Fruit fly (Drosophila melanogaster) whole organism, pupa: ENCODE results near the gene CG13313.

Experiments used
- CG10348 ChIP-seq: fragments of 200-800 bp; sonication (Bioruptor generic); IDR thresholded peaks from 2 replicates; pipeline ENCODE4 v1.3.6; 2022; ENCODE audit warnings: missing biosample characterization, missing genetic modification characterization
- CG14655 ChIP-seq: fragments of 200-800 bp; sonication (Bioruptor generic); optimal IDR thresholded peaks from 3 replicates; lab custom pipeline; 2017; ENCODE audit warnings: mild to moderate bottlenecking, missing biosample characterization, missing genetic modification reagents, missing genetic modification characterization
- CG32121 ChIP-seq: fragments of 200-800 bp; sonication (Bioruptor generic); IDR thresholded peaks from 2 replicates; pipeline ENCODE4 v1.3.6; 2022; ENCODE audit warnings: missing biosample characterization, missing genetic modification characterization
- CG8301 ChIP-seq: fragments of 200-800 bp; sonication (Bioruptor generic); optimal IDR thresholded peaks from 2 replicates; lab custom pipeline; 2018; ENCODE audit warnings: missing biosample characterization, mild to moderate bottlenecking, missing genetic modification characterization
- CG9948 ChIP-seq: fragments of 200-800 bp; sonication (Bioruptor generic); optimal IDR thresholded peaks from 2 replicates; lab custom pipeline; 2018; ENCODE audit warnings: missing biosample characterization, mild to moderate bottlenecking, missing genetic modification characterization, moderate library complexity
- D1 ChIP-seq: fragments of 200-800 bp; sonication (Bioruptor generic); optimal IDR thresholded peaks from 2 replicates; lab custom pipeline; 2018; ENCODE audit warnings: missing biosample characterization, mild to moderate bottlenecking, missing genetic modification characterization, moderate library complexity
- EcR ChIP-seq: fragments of 200-800 bp; sonication (Bioruptor generic); optimal IDR thresholded peaks from 3 replicates; lab custom pipeline; 2019; ENCODE audit warnings: missing biosample characterization, missing genetic modification characterization, mild to moderate bottlenecking, moderate library complexity, missing genetic modification reagents
- Ets98B ChIP-seq: fragments of 200-800 bp; sonication (Bioruptor generic); IDR thresholded peaks from 2 replicates; pipeline ENCODE4 v1.3.6; 2022; ENCODE audit warnings: missing biosample characterization, missing genetic modification characterization
- Snoo ChIP-seq: fragments of 200-800 bp; sonication (Bioruptor generic); optimal IDR thresholded peaks from 3 replicates; lab custom pipeline; 2017; ENCODE audit warnings: missing biosample characterization, mild to moderate bottlenecking, missing genetic modification characterization, inconsistent platforms

dm6 chr3L:8924417-8924913, 34.2 kb upstream of the CG13313 start:
- TF ChIP-seq CG32121 (peak; percentile 59), EcR (GFP tag; lab: Kevin White, UChicago) (no peak), CG9948 (peak; percentile 6), D1 (tag; lab: Kevin White, UChicago) (no peak), CG14655 (GFP tag; lab: Kevin White, UChicago) (peak; percentile 29), CG8301 (tag; lab: Kevin White, UChicago) (no peak), CG10348 (GFP tag; lab: Robert Waterston, UW) (no peak), Snoo (tag; lab: Kevin White, UChicago) (no peak), Ets98B (GFP tag; lab: Robert Waterston, UW) (peak; percentile 48; the same call in 1 of the 2 replicates)
